Worm (Caenorhabditis elegans): ENCODE results near the gene C27B7.6.

The C27B7.6 gene

DNA sequence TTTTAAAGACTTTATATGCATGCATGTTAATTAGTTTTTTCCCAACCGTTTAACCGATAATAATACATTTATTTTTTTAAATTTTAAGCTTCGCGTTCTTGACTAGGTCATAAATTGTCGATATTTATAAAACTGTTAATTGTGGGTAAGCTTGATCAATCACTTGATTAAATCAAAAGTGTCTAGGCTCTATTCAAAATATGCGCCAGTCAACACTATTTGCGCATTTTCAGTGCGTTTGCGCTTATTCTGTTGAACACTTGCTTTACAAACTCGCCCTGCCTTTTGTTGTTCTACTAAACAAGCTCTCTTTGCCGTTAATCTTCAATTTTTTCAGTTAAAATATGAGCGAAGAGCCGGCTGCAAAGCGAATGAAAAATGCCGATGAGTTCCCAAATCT is 15.0 kb downstream of the C27B7.6 start, which contains the start of gene spr-2 (continued):
- TF ChIP-seq sdz-12 (GFP tag; optimal IDR thresholded peaks at IDR 0.05) (no peak), nhr-48 (tag; optimal IDR thresholded peaks at IDR 0.05) (peak; percentile 26), lsy-2 (tag; optimal IDR thresholded peaks at IDR 0.05) (peak in 1 of 2 experiments; percentile 88), madf-9 (GFP tag; conservative IDR thresholded peaks at IDR 0.05) (no peak), hlh-30 (tag; optimal IDR thresholded peaks at IDR 0.05; ENCODE audit: insufficient read depth) (peak; percentile 70), ceh-32 (tag; optimal IDR thresholded peaks at IDR 0.05; ENCODE audit: poor library complexity) (no peak), aly-2 (tag; optimal IDR thresholded peaks at IDR 0.05) (no peak), mxl-3 (GFP tag; optimal IDR thresholded peaks at IDR 0.05) (peak; percentile 44), lin-13 (GFP tag; optimal IDR thresholded peaks at IDR 0.05) (peak; percentile 19), spr-3 (GFP tag; optimal IDR thresholded peaks at IDR 0.05) (peak; percentile 32), daf-16 (GFP tag; optimal IDR thresholded peaks at IDR 0.05) (peak; percentile 7 to 34), daf-16 (tag; optimal IDR thresholded peaks at IDR 0.05) (peak; percentile 62), lin-29 (GFP tag; IDR thresholded peaks at IDR 0.05) (no peak), ceh-44 (GFP tag; IDR thresholded peaks at IDR 0.05) (no peak), spr-1 (tag; optimal IDR thresholded peaks at IDR 0.05) (peak; percentile 33)

DNA sequence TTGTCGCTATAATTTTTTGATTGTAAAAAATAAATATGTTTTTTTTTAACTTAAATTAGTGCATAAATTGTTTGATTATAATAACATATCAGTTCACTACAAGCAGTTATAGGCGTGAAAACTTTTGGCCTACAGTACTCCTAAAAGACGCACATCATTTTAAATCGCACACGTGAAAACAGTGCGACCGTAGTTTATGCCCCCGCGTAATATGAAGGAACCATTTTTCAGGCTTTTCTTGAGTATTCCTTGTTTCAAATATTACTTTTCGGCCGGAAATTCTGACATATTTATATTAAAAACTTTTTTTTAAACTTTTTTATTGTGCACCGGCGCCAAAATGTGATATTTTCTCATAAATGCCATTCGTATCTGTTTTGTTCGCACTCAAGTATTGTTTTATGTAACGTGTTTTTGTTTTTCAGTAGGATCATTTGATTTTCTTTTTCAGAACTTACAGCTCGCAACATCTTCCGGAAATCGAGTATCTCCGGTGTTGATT is 17.6 kb downstream of the C27B7.6 start, which contains the start of gene oma-1:
Gene oma-1 (plus strand): TSS at position 452 of the 502 bp plus-strand sequence.
- no peak for TF ChIP-seq R02D3.7 (tag; optimal IDR thresholded peaks at IDR 0.05)
- peak; percentile 70 for TF ChIP-seq unc-130 (GFP tag; optimal IDR thresholded peaks at IDR 0.05)
- TF ChIP-seq F49E8.2 (tag; optimal IDR thresholded peaks at IDR 0.05; ENCODE audit: borderline replicate concordance): peak; percentile 52
- TF ChIP-seq unc-62 (GFP tag; optimal IDR thresholded peaks at IDR 0.05 in 1 of 2): peak in 1 of 2 experiments; percentile 42
- TF ChIP-seq unc-62 (tag; optimal IDR thresholded peaks at IDR 0.05): no peak

DNA sequence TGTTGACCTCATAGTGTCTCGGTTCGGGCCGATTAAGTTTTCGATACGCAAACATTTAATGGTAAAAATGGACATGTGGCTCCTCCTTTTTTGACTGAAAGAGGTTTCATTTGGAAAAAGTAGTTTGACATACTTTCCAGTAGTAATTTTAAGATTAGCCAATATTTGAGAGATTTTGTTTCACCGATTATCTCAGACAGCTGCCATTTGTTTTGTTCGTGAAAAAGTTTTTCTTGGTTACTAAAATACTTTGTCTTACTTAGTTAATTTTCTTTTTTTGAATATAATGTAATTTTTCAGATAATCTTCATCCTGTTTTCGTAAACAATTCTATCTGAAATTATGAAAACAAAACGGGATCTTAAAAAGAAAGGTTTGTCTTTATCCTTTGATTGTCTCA is 19.9 kb downstream of the C27B7.6 start, which contains the start of gene C09G9.5:
Gene C09G9.5 (plus strand): TSS at position 301 of the 400 bp plus-strand sequence.
- TF ChIP-seq fkh-10 (GFP tag; optimal IDR thresholded peaks at IDR 0.05) (no peak), nhr-76 (tag; optimal IDR thresholded peaks at IDR 0.05) (no peak), dmd-9 (GFP tag; IDR thresholded peaks at IDR 0.05) (no peak), fos-1 (tag; optimal IDR thresholded peaks at IDR 0.05) (no peak), mdt-29 (GFP tag; IDR thresholded peaks at IDR 0.05) (no peak), lin-38 (GFP tag; IDR thresholded peaks at IDR 0.05) (no peak), ces-1 (GFP tag; optimal IDR thresholded peaks at IDR 0.05) (no peak), zip-2 (tag; optimal IDR thresholded peaks at IDR 0.05) (no peak), daf-12 (tag; optimal IDR thresholded peaks at IDR 0.05) (no peak), F49E8.2 (tag; optimal IDR thresholded peaks at IDR 0.05; ENCODE audit: borderline replicate concordance) (no peak), aly-2 (tag; optimal IDR thresholded peaks at IDR 0.05) (no peak)

DNA sequence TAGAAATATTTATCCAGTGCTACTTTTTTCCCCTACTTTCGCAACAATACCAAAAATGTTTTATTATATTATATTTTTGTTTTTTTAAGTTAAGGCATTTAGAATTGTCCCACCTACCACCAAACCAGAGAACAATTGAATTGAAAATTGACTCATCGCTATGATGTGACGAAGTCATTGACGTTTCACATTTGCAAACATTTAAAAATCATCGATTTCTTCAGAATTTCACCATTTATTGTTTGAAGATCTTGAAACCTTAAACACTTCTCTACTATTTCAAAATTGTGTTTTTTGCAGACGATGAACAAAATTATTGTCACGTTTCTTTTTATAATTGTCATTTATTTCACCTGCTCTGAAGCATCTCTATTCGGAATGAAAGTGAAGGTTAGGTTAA is 25.0 kb downstream of the C27B7.6 start, which contains the start of gene C09G9.8:
Gene C09G9.8 (plus strand): TSS at position 301 of the 400 bp plus-strand sequence.
- no peak for TF ChIP-seq D1046.2 (GFP tag; IDR thresholded peaks at IDR 0.05)
- TF ChIP-seq lin-29 (GFP tag; IDR thresholded peaks at IDR 0.05): no peak

DNA sequence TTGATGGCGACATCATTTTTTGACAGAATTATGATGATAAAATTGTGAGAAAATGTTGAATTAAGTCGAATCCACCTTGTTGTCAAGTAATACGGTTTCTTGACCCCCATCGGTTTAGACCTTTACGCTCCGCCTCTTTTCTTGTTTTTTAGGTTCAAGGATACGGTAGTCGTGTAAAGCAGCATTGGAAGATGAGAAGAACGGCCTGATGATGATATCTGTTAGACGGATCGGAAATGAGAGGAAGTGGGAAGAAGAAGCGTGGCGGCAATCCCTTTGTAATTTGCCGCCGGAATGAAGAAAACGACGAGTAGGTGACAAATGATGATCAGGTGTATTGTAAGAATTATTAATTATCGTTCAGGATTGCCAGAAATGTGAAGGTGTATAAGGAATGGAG is 26.3 kb downstream of the C27B7.6 start, which contains the start of gene npax-4:
Gene npax-4 (minus strand): TSS at position 101 of the 400 bp plus-strand sequence.
- TF ChIP-seq nhr-11 (tag; optimal IDR thresholded peaks at IDR 0.05): no peak
- TF ChIP-seq hif-1 (tag; optimal IDR thresholded peaks at IDR 0.05): no peak
- TF ChIP-seq hlh-30 (tag; optimal IDR thresholded peaks at IDR 0.05; ENCODE audit: insufficient read depth): no peak
- TF ChIP-seq lir-3 (tag; optimal IDR thresholded peaks at IDR 0.05): no peak
- TF ChIP-seq Y75B8A.6 (GFP tag; IDR thresholded peaks at IDR 0.05): no peak
- no peak for TF ChIP-seq aha-1 (tag)
- TF ChIP-seq ceh-32 (tag; optimal IDR thresholded peaks at IDR 0.05; ENCODE audit: poor library complexity): no peak
- no peak for TF ChIP-seq T26A8.4 (GFP tag; IDR thresholded peaks at IDR 0.05)
- no peak for TF ChIP-seq nhr-77 (tag; optimal IDR thresholded peaks at IDR 0.05)
- no peak for TF ChIP-seq D1046.2 (GFP tag; IDR thresholded peaks at IDR 0.05)
- TF ChIP-seq nhr-25 (tag; optimal IDR thresholded peaks at IDR 0.05; ENCODE audit: borderline replicate concordance, insufficient read depth): no peak
- no peak for TF ChIP-seq nhr-237 (tag; optimal IDR thresholded peaks at IDR 0.05)
- no peak for TF ChIP-seq dpl-1 (GFP tag; optimal IDR thresholded peaks at IDR 0.05)
- TF ChIP-seq R02D3.7 (tag; optimal IDR thresholded peaks at IDR 0.05): no peak
- TF ChIP-seq F37D6.2 (tag; optimal IDR thresholded peaks at IDR 0.05): no peak
- no peak for TF ChIP-seq nhr-76 (tag; optimal IDR thresholded peaks at IDR 0.05)
- TF ChIP-seq Y105C5A.15 (GFP tag; IDR thresholded peaks at IDR 0.05): no peak
- TF ChIP-seq nhr-41 (GFP tag; IDR thresholded peaks at IDR 0.05): no peak
- no peak for TF ChIP-seq dmd-6 (GFP tag; IDR thresholded peaks at IDR 0.05)
